Worm (Caenorhabditis elegans) whole organism, young adult: Measurements from ENCODE around the gene Y73F4A.1.

Source experiments
- F49E8.2 ChIP-seq: sonication (generic microtip); optimal IDR thresholded peaks from 3 replicates; lab custom pipeline; 2017; ENCODE audit warnings: missing genetic modification characterization, mild to moderate bottlenecking, missing compliant biosample characterization, antibody characterized with exemption, moderate library complexity; ENCODE audit not compliant: insufficient read depth
- F52B5.7 ChIP-seq: sonication (generic microtip); optimal IDR thresholded peaks from 2 replicates; lab custom pipeline; 2016; ENCODE audit warnings: mild to moderate bottlenecking, missing genetic modification characterization, missing compliant biosample characterization
- K11D2.4 ChIP-seq: fragments of 200-800 bp; sonication (Bioruptor generic); IDR thresholded peaks from 2 replicates; pipeline ENCODE4 v1.3.6; 2022; ENCODE audit warnings: missing genetic modification reagents, missing genetic modification characterization, missing compliant biosample characterization
- ekl-4 ChIP-seq: fragments of 200-800 bp; sonication (Bioruptor generic); IDR thresholded peaks from 2 replicates; pipeline ENCODE4 v1.3.6; 2022; ENCODE audit warnings: missing genetic modification reagents, missing genetic modification characterization, missing compliant biosample characterization
- ets-4 ChIP-seq: fragments of 200-800 bp; sonication (Bioruptor generic); optimal IDR thresholded peaks from 2 replicates; lab custom pipeline; 2018; ENCODE audit warnings: mild to moderate bottlenecking, missing genetic modification characterization, missing compliant biosample characterization
- him-1 ChIP-seq: sonication (generic microtip); optimal IDR thresholded peaks from 2 replicates; lab custom pipeline; 2016; ENCODE audit warnings: missing genotype, missing genetic modification reagents, missing genetic modification characterization, missing compliant biosample characterization
- lin-54 ChIP-seq: fragments of 200-800 bp; sonication (Bioruptor generic); optimal IDR thresholded peaks from 2 replicates; lab custom pipeline; 2018; ENCODE audit warnings: mild to moderate bottlenecking, missing genetic modification characterization, missing compliant biosample characterization
- mcd-1 ChIP-seq: fragments of 200-800 bp; sonication (Bioruptor generic); IDR thresholded peaks from 2 replicates; pipeline ENCODE4 v1.3.6; 2022; ENCODE audit warnings: missing genetic modification reagents, missing genetic modification characterization, missing compliant biosample characterization
- mes-4 ChIP-seq: sonication (generic microtip); optimal IDR thresholded peaks from 2 replicates; lab custom pipeline; 2016; ENCODE audit warnings: missing genotype, missing genetic modification characterization, missing compliant biosample characterization
- unc-62 ChIP-seq: fragments of 150-350 bp; optimal IDR thresholded peaks from 2 replicates; lab custom pipeline; 2014; ENCODE audit warnings: missing biosample characterization, missing genetic modification reagents, missing genetic modification characterization

DNA sequence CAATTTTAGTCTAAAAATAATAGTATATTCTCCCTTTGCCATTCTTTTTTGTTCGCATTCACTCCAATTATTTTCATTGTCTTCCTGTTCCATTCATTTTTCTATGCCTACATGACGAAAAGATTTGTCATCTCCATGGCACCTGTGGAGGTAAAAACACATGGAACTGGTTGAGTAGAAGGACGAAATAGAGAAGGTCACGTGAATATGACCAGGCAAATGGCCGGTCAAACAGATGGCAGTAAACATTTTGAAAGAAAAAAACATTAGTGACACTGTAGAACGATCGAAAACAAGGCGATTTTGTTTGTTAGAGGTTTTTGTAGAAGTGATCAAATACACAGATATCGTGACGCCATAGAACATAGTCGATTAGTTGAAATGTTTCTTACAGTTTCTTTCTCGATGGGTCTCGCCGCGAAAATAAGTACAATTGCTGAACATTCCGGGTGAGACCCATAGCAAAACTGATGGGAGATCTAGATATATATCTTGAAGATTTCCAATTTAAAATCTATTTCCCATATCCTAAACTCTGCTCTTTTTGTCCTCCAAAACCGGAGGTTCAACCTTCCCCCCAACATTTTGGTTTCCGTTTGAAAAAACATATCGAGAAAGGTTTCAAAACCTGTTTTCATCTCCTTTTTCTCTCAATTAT, 45.5 kb upstream of the Y73F4A.1 start:
- TF ChIP-seq ets-4 (GFP tag; lab: Kevin White, UChicago), result no peak
- no peak for TF ChIP-seq F49E8.2 (tag; lab: Kevin White, UChicago)
- TF ChIP-seq him-1 (tag; lab: Kevin White, UChicago), result no peak
- TF ChIP-seq F52B5.7 (tag; lab: Kevin White, UChicago), result no peak
- no peak for TF ChIP-seq K11D2.4 (GFP tag; lab: Robert Waterston, UW)
- no peak for TF ChIP-seq mes-4 (tag; lab: Kevin White, UChicago)
- no peak for TF ChIP-seq lin-54 (GFP tag; lab: Kevin White, UChicago)
- no peak for TF ChIP-seq ekl-4 (GFP tag; lab: Robert Waterston, UW)
- TF ChIP-seq unc-62, result no peak
- TF ChIP-seq mcd-1, result no peak
